Fruit fly (Drosophila melanogaster) Kc167 (cell line): Measurements from ENCODE around the gene Spt6.

Source experiments
- Myc ChIP-seq: fragments of >200 bp; optimal IDR thresholded peaks from 2 replicates; lab custom pipeline; 2017; ENCODE audit warnings: missing external identifiers
- Sin3A ChIP-seq: fragments of >200 bp; optimal IDR thresholded peaks from 2 replicates; lab custom pipeline; 2018; ENCODE audit warnings: missing external identifiers
- h ChIP-seq: fragments of >200 bp; optimal IDR thresholded peaks from 3 replicates; lab custom pipeline; 2018; ENCODE audit warnings: missing external identifiers
- insv ChIP-seq: fragments of >200 bp; optimal IDR thresholded peaks from 3 replicates; lab custom pipeline; 2018; ENCODE audit warnings: missing external identifiers
- psq ChIP-seq: fragments of >200 bp; optimal IDR thresholded peaks from 2 replicates; lab custom pipeline; 2017; ENCODE audit warnings: missing external identifiers
- ttk ChIP-seq: sonication (Bioruptor generic); optimal IDR thresholded peaks from 2 replicates; lab custom pipeline; 2017; ENCODE audit warnings: missing external identifiers

Spt6 gene

dm6 chrX:6267745-6268582 is at the start of gene Spt6:
Spt6 (plus strand) TSS chrX:6267797.
- no peak for TF ChIP-seq Sin3A (lab: Kevin White, UChicago)
- no peak for TF ChIP-seq psq
- TF ChIP-seq ttk (lab: Kevin White, UChicago), result no peak
- TF ChIP-seq h, result no peak
- TF ChIP-seq Myc, result no peak
- TF ChIP-seq insv, result no peak

dm6 chrX:6219227-6219626 is 48.4 kb upstream of the Spt6 start, which contains the start of gene Btnd:
Btnd (minus strand) TSS chrX:6219327.
- TF ChIP-seq psq, result no peak
- TF ChIP-seq h, result no peak
- no peak for TF ChIP-seq Sin3A (lab: Kevin White, UChicago)
- TF ChIP-seq insv, result no peak
- no peak for TF ChIP-seq ttk (lab: Kevin White, UChicago)
- TF ChIP-seq Myc, result no peak

dm6 chrX:6219845-6220345 is 47.7 kb upstream of the Spt6 start, which contains the start of gene Efr:
Efr (plus strand) TSS chrX:6219957.
- TF ChIP-seq h (no peak), psq (no peak), ttk (lab: Kevin White, UChicago) (no peak), Sin3A (lab: Kevin White, UChicago) (no peak), Myc (no peak), insv (no peak)

- TF ChIP-seq Myc (no peak), Sin3A (lab: Kevin White, UChicago) (no peak), insv (no peak), h (no peak), psq (no peak), ttk (lab: Kevin White, UChicago) (no peak)
Observed at dm6 chrX:6224225-6225190, 43.1 kb upstream of the Spt6 start, which contains the start of gene sqh. sqh (minus strand) TSS chrX:6225140.

dm6 chrX:6225472-6226049 is 42.0 kb upstream of the Spt6 start, which contains the start of gene dtn:
dtn (plus strand) TSS chrX:6225647.
- TF ChIP-seq insv (no peak), Myc (no peak), ttk (lab: Kevin White, UChicago) (no peak), h (no peak), Sin3A (lab: Kevin White, UChicago) (no peak), psq (no peak)

- TF ChIP-seq Sin3A (lab: Kevin White, UChicago) (no peak), insv (no peak), h (no peak), ttk (lab: Kevin White, UChicago) (no peak), psq (no peak), Myc (no peak)
Observed at dm6 chrX:6231764-6232163, 35.8 kb upstream of the Spt6 start.

dm6 chrX:6237015-6237414 is 30.6 kb upstream of the Spt6 start, which contains the start of gene CG14445:
CG14445 (plus strand) TSS chrX:6237315.
- TF ChIP-seq h, result no peak
- no peak for TF ChIP-seq Sin3A (lab: Kevin White, UChicago)
- TF ChIP-seq ttk (lab: Kevin White, UChicago), result no peak
- no peak for TF ChIP-seq insv
- TF ChIP-seq psq, result no peak
- no peak for TF ChIP-seq Myc

- no peak for TF ChIP-seq ttk (lab: Kevin White, UChicago)
- no peak for TF ChIP-seq insv
- no peak for TF ChIP-seq Myc
- TF ChIP-seq h, result no peak
- no peak for TF ChIP-seq psq
- TF ChIP-seq Sin3A (lab: Kevin White, UChicago), result no peak
Observed at dm6 chrX:6252897-6253540, 14.6 kb upstream of the Spt6 start.

dm6 chrX:6253701-6254100 is 13.9 kb upstream of the Spt6 start:
- TF ChIP-seq Sin3A (lab: Kevin White, UChicago) (no peak), psq (no peak), h (no peak), insv (no peak)

- no peak for TF ChIP-seq psq
Observed at dm6 chrX:6254617-6255349, 12.8 kb upstream of the Spt6 start.

- no peak for TF ChIP-seq Myc
- no peak for TF ChIP-seq ttk (lab: Kevin White, UChicago)
- no peak for TF ChIP-seq Sin3A (lab: Kevin White, UChicago)
- TF ChIP-seq insv, result no peak
- no peak for TF ChIP-seq psq
- TF ChIP-seq h, result no peak
Observed at dm6 chrX:6255414-6255915, 12.1 kb upstream of the Spt6 start, which contains the start of the genes Rbcn-3A and Spx. Rbcn-3A (minus strand) TSS chrX:6255487. Spx (plus strand) TSS chrX:6255822.
